Fruit fly (Drosophila melanogaster) whole organism, embryonic: ENCODE measurements around the gene Kyat.

Source experiments
- Antp ChIP-seq: fragments of 200-800 bp; sonication (Bioruptor generic); optimal IDR thresholded peaks from 3 replicates; lab custom pipeline; 2016; ENCODE audit warnings: missing biosample characterization, missing genetic modification characterization
- Bgb ChIP-seq: fragments of 200-800 bp; sonication (Bioruptor generic); IDR thresholded peaks from 2 replicates; pipeline ENCODE4 v1.3.6; 2022; ENCODE audit warnings: missing biosample characterization, missing genetic modification characterization; ENCODE audit not compliant: partially characterized antibody
- CG11247 ChIP-seq: fragments of 200-800 bp; sonication (Bioruptor generic); IDR thresholded peaks from 2 replicates; pipeline ENCODE4 v1.3.6; 2022; ENCODE audit warnings: missing biosample characterization, missing genetic modification characterization
- CG11456 ChIP-seq: fragments of 200-800 bp; sonication (Bioruptor generic); IDR thresholded peaks from 3 replicates; pipeline ENCODE4 v1.3.6; 2022; ENCODE audit warnings: missing biosample characterization, missing genetic modification characterization
- CG11504 ChIP-seq: fragments of 200-800 bp; sonication (Bioruptor generic); optimal IDR thresholded peaks from 3 replicates; lab custom pipeline; 2019; ENCODE audit warnings: missing biosample characterization, mild to moderate bottlenecking, missing genetic modification characterization, moderate library complexity
- CG11695 ChIP-seq: fragments of 200-800 bp; sonication (Bioruptor generic); IDR thresholded peaks from 3 replicates; pipeline ENCODE4 v1.3.6; 2022; ENCODE audit warnings: missing biosample characterization, missing genetic modification characterization
- CG12104 ChIP-seq: fragments of 200-800 bp; sonication (Bioruptor generic); optimal IDR thresholded peaks from 3 replicates; lab custom pipeline; 2016; ENCODE audit warnings: missing biosample characterization, missing genetic modification characterization
- CG12236 ChIP-seq: fragments of 200-800 bp; sonication (Bioruptor generic); optimal IDR thresholded peaks from 2 replicates; lab custom pipeline; 2016; ENCODE audit warnings: missing biosample characterization, missing genetic modification characterization
- CG12299 ChIP-seq: fragments of 200-800 bp; sonication (Bioruptor generic); optimal IDR thresholded peaks from 2 replicates; lab custom pipeline; 2018; ENCODE audit warnings: missing biosample characterization, mild to moderate bottlenecking, missing genetic modification characterization
- CG13424 ChIP-seq: fragments of 200-800 bp; sonication (Bioruptor generic); optimal IDR thresholded peaks from 2 replicates; lab custom pipeline; 2019; ENCODE audit warnings: missing biosample characterization, mild to moderate bottlenecking, missing genetic modification characterization, moderate library complexity
- CG1603 ChIP-seq: fragments of 200-800 bp; sonication (Bioruptor generic); optimal IDR thresholded peaks from 2 replicates; lab custom pipeline; 2019; ENCODE audit warnings: missing biosample characterization, mild to moderate bottlenecking, missing genetic modification characterization, moderate library complexity
- CG17802 ChIP-seq: fragments of 200-800 bp; sonication (Bioruptor generic); optimal IDR thresholded peaks from 2 replicates; lab custom pipeline; 2018; ENCODE audit warnings: missing biosample characterization, mild to moderate bottlenecking, missing genetic modification characterization, moderate library complexity
- CG18764 ChIP-seq: fragments of 200-800 bp; sonication (Bioruptor generic); optimal IDR thresholded peaks from 3 replicates; lab custom pipeline; 2016; ENCODE audit warnings: missing biosample characterization, missing genetic modification characterization
- CG2875 ChIP-seq: fragments of 200-800 bp; sonication (Bioruptor generic); optimal IDR thresholded peaks from 2 replicates; lab custom pipeline; 2017; ENCODE audit warnings: missing biosample characterization, mild to moderate bottlenecking, missing genetic modification characterization, missing genetic modification reagents
- CG3163 ChIP-seq: fragments of 200-800 bp; sonication (Bioruptor generic); optimal IDR thresholded peaks from 3 replicates; lab custom pipeline; 2016; ENCODE audit warnings: missing biosample characterization, missing genetic modification characterization
- CG43689 ChIP-seq: fragments of 200-800 bp; sonication (Bioruptor generic); IDR thresholded peaks from 2 replicates; pipeline ENCODE4 v1.3.6; 2022; ENCODE audit warnings: missing biosample characterization, missing genetic modification characterization
- CG4730 ChIP-seq: fragments of 200-800 bp; sonication (Bioruptor generic); IDR thresholded peaks from 2 replicates; pipeline ENCODE4 v1.3.6; 2022; ENCODE audit warnings: missing biosample characterization, missing genetic modification characterization
- CG5953 ChIP-seq: fragments of 200-800 bp; sonication (Bioruptor generic); IDR thresholded peaks from 2 replicates; pipeline ENCODE4 v1.3.6; 2022; ENCODE audit warnings: missing biosample characterization, missing genetic modification characterization
- CG6654 ChIP-seq: fragments of 200-800 bp; sonication (Bioruptor generic); optimal IDR thresholded peaks from 2 replicates; lab custom pipeline; 2017; ENCODE audit warnings: missing biosample characterization, mild to moderate bottlenecking, missing genetic modification characterization
- CG7987 ChIP-seq: fragments of 200-800 bp; sonication (Bioruptor generic); optimal IDR thresholded peaks from 2 replicates; lab custom pipeline; 2018; ENCODE audit warnings: missing biosample characterization, mild to moderate bottlenecking, missing genetic modification characterization, moderate library complexity
- CG8290 ChIP-seq, 3 experiments: fragments of 200-800 bp; sonication (Bioruptor generic); optimal IDR thresholded peaks; 2 replicates each; lab custom pipeline; 2016 to 2019; ENCODE audit warnings: missing biosample characterization in 3 of 3, missing genetic modification characterization in 3 of 3, mild to moderate bottlenecking in 2 of 3, moderate library complexity in 1 of 3
- CG8359 ChIP-seq: fragments of 200-800 bp; sonication (Bioruptor generic); optimal IDR thresholded peaks from 2 replicates; lab custom pipeline; 2017; ENCODE audit warnings: missing biosample characterization, mild to moderate bottlenecking, missing genetic modification characterization, borderline replicate concordance
- CG9876 ChIP-seq: fragments of 200-800 bp; sonication (Bioruptor generic); optimal IDR thresholded peaks from 2 replicates; lab custom pipeline; 2016; ENCODE audit warnings: missing biosample characterization, missing genetic modification characterization
- Chrac-16 ChIP-seq: fragments of 200-800 bp; sonication (Bioruptor generic); optimal IDR thresholded peaks from 3 replicates; lab custom pipeline; 2016; ENCODE audit warnings: missing biosample characterization, missing genetic modification characterization
- Dbx ChIP-seq: fragments of 200-800 bp; sonication (Bioruptor generic); IDR thresholded peaks from 3 replicates; pipeline ENCODE4 v1.3.6; 2022; ENCODE audit warnings: missing biosample characterization, missing genetic modification characterization
- Dip3 ChIP-seq: fragments of 200-800 bp; sonication (Bioruptor generic); optimal IDR thresholded peaks from 3 replicates; lab custom pipeline; 2016; ENCODE audit warnings: missing biosample characterization, missing genetic modification characterization
- GATAe ChIP-seq: fragments of 200-800 bp; sonication (Bioruptor generic); conservative IDR thresholded peaks from 2 replicates; pipeline ENCODE4 v1.3.6; 2022; ENCODE audit warnings: missing biosample characterization, missing genetic modification characterization
- HLH54F ChIP-seq: fragments of 200-800 bp; sonication (Bioruptor generic); optimal IDR thresholded peaks from 3 replicates; lab custom pipeline; 2016; ENCODE audit warnings: missing biosample characterization, missing genetic modification characterization
- MTF-1 ChIP-seq: fragments of 200-800 bp; sonication (Bioruptor generic); optimal IDR thresholded peaks from 2 replicates; lab custom pipeline; 2018; ENCODE audit warnings: missing biosample characterization, mild to moderate bottlenecking, missing genetic modification characterization, borderline replicate concordance
- Mrtf ChIP-seq: fragments of 200-800 bp; sonication (Bioruptor generic); IDR thresholded peaks from 3 replicates; pipeline ENCODE4 v1.3.6; 2022; ENCODE audit warnings: missing biosample characterization, missing genetic modification characterization
- Oli ChIP-seq: fragments of 200-800 bp; sonication (Bioruptor generic); optimal IDR thresholded peaks from 2 replicates; lab custom pipeline; 2018; ENCODE audit warnings: missing biosample characterization, mild to moderate bottlenecking, missing genetic modification characterization, moderate library complexity
- Stat92E ChIP-seq, 3 experiments: fragments of >200 bp in 2 of 3; fragments of 200-800 bp in 1 of 3; sonication (Bioruptor generic) in 1 of 3; optimal IDR thresholded peaks; 2 replicates each; lab custom pipeline; 2017 to 2019; ENCODE audit warnings: missing biosample characterization in 3 of 3, missing genetic modification characterization in 3 of 3, mild to moderate bottlenecking in 1 of 3, moderate library complexity in 1 of 3
- Tbp ChIP-seq: fragments of >200 bp; optimal IDR thresholded peaks from 2 replicates; lab custom pipeline; 2018; ENCODE audit warnings: missing biosample characterization, missing genetic modification characterization
- Usf ChIP-seq: fragments of 200-800 bp; sonication (Bioruptor generic); optimal IDR thresholded peaks from 2 replicates; lab custom pipeline; 2017; ENCODE audit warnings: missing genotype, missing biosample characterization, missing genetic modification characterization
- amos ChIP-seq: fragments of 200-800 bp; sonication (Bioruptor generic); IDR thresholded peaks from 2 replicates; pipeline ENCODE4 v1.3.6; 2022; ENCODE audit warnings: missing biosample characterization, missing genetic modification characterization; ENCODE audit not compliant: partially characterized antibody
- br ChIP-seq: fragments of >200 bp; optimal IDR thresholded peaks from 2 replicates; lab custom pipeline; 2017
- cad ChIP-seq: fragments of >200 bp; optimal IDR thresholded peaks from 2 replicates; lab custom pipeline; 2017; ENCODE audit warnings: missing biosample characterization, missing genetic modification characterization
- dmrt99B ChIP-seq: fragments of 200-800 bp; sonication (Bioruptor generic); optimal IDR thresholded peaks from 2 replicates; lab custom pipeline; 2018; ENCODE audit warnings: missing biosample characterization, mild to moderate bottlenecking, missing genetic modification characterization, moderate library complexity
- fd64A ChIP-seq: fragments of 200-800 bp; sonication (Bioruptor generic); optimal IDR thresholded peaks from 3 replicates; lab custom pipeline; 2018; ENCODE audit warnings: missing biosample characterization, mild to moderate bottlenecking, missing genetic modification characterization
- gfzf ChIP-seq: fragments of 200-800 bp; sonication (Bioruptor generic); optimal IDR thresholded peaks from 2 replicates; lab custom pipeline; 2016; ENCODE audit warnings: missing biosample characterization, mild to moderate bottlenecking, missing genetic modification characterization, moderate library complexity
- hth ChIP-seq: fragments of >200 bp; optimal IDR thresholded peaks from 2 replicates; lab custom pipeline; 2017; ENCODE audit warnings: inconsistent platforms
- oc ChIP-seq: fragments of 200-800 bp; sonication (Bioruptor generic); optimal IDR thresholded peaks from 2 replicates; lab custom pipeline; 2018; ENCODE audit warnings: missing biosample characterization, mild to moderate bottlenecking, missing genetic modification characterization, moderate library complexity
- prd ChIP-seq, 3 experiments: fragments of >200 bp in 2 of 3; fragments of 200-800 bp in 1 of 3; sonication (Bioruptor generic) in 1 of 3; optimal IDR thresholded peaks in 2 of 3; IDR thresholded peaks in 1 of 3; 2 replicates in 2 of 3; 3 replicates in 1 of 3; pipeline versions ENCODE4 v1.3.6 to Lab custom; 2017 to 2022; ENCODE audit warnings: missing biosample characterization in 1 of 3, missing genetic modification characterization in 1 of 3
- ranshi ChIP-seq: fragments of 200-800 bp; sonication (Bioruptor generic); IDR thresholded peaks from 2 replicates; pipeline ENCODE4 v1.3.6; 2022; ENCODE audit warnings: missing biosample characterization, missing genetic modification characterization
- sens-2 ChIP-seq: fragments of 200-800 bp; sonication (Bioruptor generic); IDR thresholded peaks from 2 replicates; pipeline ENCODE4 v1.3.6; 2022; ENCODE audit warnings: missing biosample characterization, missing genetic modification characterization
- slou ChIP-seq: fragments of 200-800 bp; sonication (Bioruptor generic); optimal IDR thresholded peaks from 3 replicates; lab custom pipeline; 2016; ENCODE audit warnings: missing biosample characterization, missing genetic modification characterization
- slp2 ChIP-seq: fragments of 200-800 bp; sonication (Bioruptor generic); optimal IDR thresholded peaks from 2 replicates; lab custom pipeline; 2016; ENCODE audit warnings: missing biosample characterization, missing genetic modification characterization
- tup ChIP-seq: fragments of 200-800 bp; sonication (Bioruptor generic); optimal IDR thresholded peaks from 2 replicates; lab custom pipeline; 2016; ENCODE audit warnings: missing biosample characterization, mild to moderate bottlenecking, missing genetic modification characterization, moderate library complexity
- vvl ChIP-seq: fragments of 200-800 bp; sonication (Bioruptor generic); IDR thresholded peaks from 2 replicates; pipeline ENCODE4 v1.3.6; 2022; ENCODE audit warnings: missing biosample characterization, missing genetic modification characterization

The Kyat gene

dm6 chr3R:11779357-11780018 lies 42.8 kb downstream of the Kyat start (continued):
- TF ChIP-seq CG8359 (GFP tag; lab: Kevin White, UChicago) (peak; percentile 76), GATAe (no peak), Oli (tag; lab: Kevin White, UChicago) (peak; percentile 88), Usf (GFP tag; lab: Kevin White, UChicago) (peak; percentile 78), CG6654 (GFP tag; lab: Kevin White, UChicago) (peak; percentile 41), CG2875 (GFP tag; lab: Kevin White, UChicago) (peak; percentile 67), ranshi (GFP tag; lab: Robert Waterston, UW) (peak; percentile 64; the same call in 1 of the 2 replicates), Stat92E (GFP tag; optimal IDR thresholded peaks at IDR 0.05; lab: Kevin White, UChicago) (no peak), CG43689 (no peak), CG12104 (GFP tag; lab: Kevin White, UChicago) (peak; percentile 63), sens-2 (0 out of 2 replicates have a peak, but pooled peaks have one; percentile 32), br (lab: Kevin White, UChicago) (no peak), hth (lab: Kevin White, UChicago) (no peak), CG5953 (GFP tag; lab: Robert Waterston, UW) (peak; percentile 50; the same call in 1 of the 2 replicates), Antp (peak; percentile 37), Tbp (GFP tag; lab: Kevin White, UChicago) (no peak), fd64A (GFP tag; lab: Kevin White, UChicago) (no peak), Mrtf (GFP tag; lab: Robert Waterston, UW) (no peak), prd (optimal IDR thresholded peaks at IDR 0.05; lab: Kevin White, UChicago) (no peak), prd (GFP tag; IDR thresholded peaks at IDR 0.05; lab: Robert Waterston, UW) (peak; percentile 77), Dip3 (GFP tag; lab: Kevin White, UChicago) (no peak), gfzf (GFP tag; lab: Kevin White, UChicago) (no peak), CG12299 (tag; lab: Kevin White, UChicago) (peak; percentile 4), cad (GFP tag; lab: Kevin White, UChicago) (no peak), CG11247 (GFP tag; lab: Robert Waterston, UW) (no peak), CG8290 (GFP tag; optimal IDR thresholded peaks at IDR 0.05; lab: Kevin White, UChicago) (peak; percentile 86), CG8290 (tag; optimal IDR thresholded peaks at IDR 0.05; lab: Kevin White, UChicago) (peak in 1 of 2 experiments; percentile 22), HLH54F (GFP tag; lab: Kevin White, UChicago) (no peak), CG11695 (GFP tag; lab: Robert Waterston, UW) (no peak), tup (GFP tag; lab: Kevin White, UChicago) (peak; percentile 26), CG9876 (GFP tag; lab: Kevin White, UChicago) (no peak), CG18764 (GFP tag; lab: Kevin White, UChicago) (peak; percentile 60), CG1603 (peak; percentile 64), CG13424 (tag; lab: Kevin White, UChicago) (peak; percentile 81), CG12236 (GFP tag; lab: Kevin White, UChicago) (peak; percentile 46), CG11456 (GFP tag; lab: Robert Waterston, UW) (no peak), Bgb (GFP tag; lab: Robert Waterston, UW) (no peak), CG3163 (GFP tag; lab: Kevin White, UChicago) (no peak), dmrt99B (peak; percentile 74), Dbx (GFP tag; lab: Robert Waterston, UW) (no peak), slou (GFP tag; lab: Kevin White, UChicago) (no peak), CG4730 (GFP tag; lab: Robert Waterston, UW) (no peak), MTF-1 (GFP tag; lab: Kevin White, UChicago) (no peak), slp2 (GFP tag; lab: Kevin White, UChicago) (peak; percentile 58), amos (GFP tag; lab: Robert Waterston, UW) (no peak), vvl (GFP tag; lab: Robert Waterston, UW) (peak; percentile 75; the same call in 1 of the 2 replicates), CG17802 (tag; lab: Kevin White, UChicago) (peak; percentile 44), CG11504 (tag; lab: Kevin White, UChicago) (peak; percentile 79), Chrac-16 (GFP tag; lab: Kevin White, UChicago) (peak; percentile 78), CG7987 (no peak), oc (tag; lab: Kevin White, UChicago) (peak; percentile 74)
